Worm (Caenorhabditis elegans) whole organism, L4/young adult: Measurements from ENCODE around the gene nfyb-1.

ENCODE experiments used
- dao-5 ChIP-seq: sonication (generic microtip); optimal IDR thresholded peaks from 2 replicates; lab custom pipeline; 2016; ENCODE audit warnings: missing genotype, missing genetic modification characterization, moderate library complexity, missing compliant biosample characterization
- him-1 ChIP-seq: sonication (generic microtip); optimal IDR thresholded peaks from 2 replicates; lab custom pipeline; 2016; ENCODE audit warnings: missing genotype, missing genetic modification reagents, missing genetic modification characterization, missing compliant biosample characterization

DNA sequence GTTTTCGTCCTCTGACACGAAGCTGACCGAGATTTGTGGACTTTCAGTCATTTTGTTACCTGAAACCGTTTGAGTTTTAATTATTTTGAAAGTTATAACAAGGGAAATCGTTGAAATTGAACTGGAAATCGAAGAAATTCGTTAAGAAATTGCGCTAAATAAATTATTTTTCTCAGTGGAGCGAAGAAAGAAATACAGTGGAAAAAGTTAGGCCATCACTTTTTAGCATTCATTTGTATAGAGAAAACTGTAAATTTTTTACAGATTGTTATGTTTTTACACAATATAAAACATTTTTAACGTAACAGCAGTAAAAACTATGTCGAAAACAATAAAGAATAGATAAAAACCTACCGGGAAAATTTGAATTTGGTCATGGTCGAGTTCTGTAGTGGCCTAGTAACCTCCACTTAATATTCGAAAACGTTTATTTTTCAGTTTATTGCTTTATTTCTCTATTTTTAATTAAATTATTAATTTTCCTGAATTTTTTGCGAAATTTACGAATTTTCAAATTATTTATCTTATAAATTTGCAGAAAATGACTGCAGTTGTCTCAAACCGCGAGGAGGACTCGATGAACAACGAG lies 17.3 kb upstream of the nfyb-1 start, which contains the start of the genes gldi-1 and prp-21:
- TF ChIP-seq dao-5 (tag; lab: Kevin White, UChicago): no peak
- no peak for TF ChIP-seq him-1 (tag; lab: Kevin White, UChicago)
